Worm (Caenorhabditis elegans) whole organism, L4 larva: Measurements from ENCODE around the gene F21E9.2.

Source experiments
- R02D3.7 ChIP-seq: fragments of 150-350 bp; sonication (generic microtip); optimal IDR thresholded peaks from 3 replicates; lab custom pipeline; 2014; ENCODE audit warnings: missing biosample characterization, missing genetic modification characterization
- aly-2 ChIP-seq: sonication (generic microtip); optimal IDR thresholded peaks from 2 replicates; lab custom pipeline; 2018; ENCODE audit warnings: missing biosample characterization, missing genetic modification characterization
- ztf-11 ChIP-seq: fragments of 150-350 bp; optimal IDR thresholded peaks from 2 replicates; lab custom pipeline; 2014; ENCODE audit warnings: missing biosample characterization, missing genetic modification characterization

- TF ChIP-seq ztf-11 (no peak), aly-2 (tag; lab: Kevin White, UChicago) (no peak), R02D3.7 (tag; lab: Kevin White, UChicago) (no peak)
Observed at ce11 chrX:1292894-1293293, 36.9 kb downstream of the F21E9.2 start.
